Worm (Caenorhabditis elegans) whole organism, young adult: ENCODE data around the gene athp-1.

ENCODE experiments used
- B0019.2 ChIP-seq: fragments of 200-800 bp; sonication (Bioruptor generic); conservative IDR thresholded peaks from 2 replicates; pipeline ENCODE4 v1.3.6; 2022; ENCODE audit warnings: missing genetic modification reagents, missing genetic modification characterization, missing compliant biosample characterization
- C06A6.2 ChIP-seq: fragments of 200-800 bp; sonication (Bioruptor generic); conservative IDR thresholded peaks from 2 replicates; pipeline ENCODE4 v1.3.6; 2022; ENCODE audit warnings: missing genetic modification characterization, missing compliant biosample characterization
- F10E7.11 ChIP-seq: sonication (generic microtip); optimal IDR thresholded peaks from 2 replicates; lab custom pipeline; 2017; ENCODE audit warnings: mild to moderate bottlenecking, missing genetic modification characterization, moderate library complexity, missing compliant biosample characterization
- F23B12.7 ChIP-seq: sonication (generic microtip); optimal IDR thresholded peaks from 2 replicates; lab custom pipeline; 2017; ENCODE audit warnings: missing genetic modification characterization, mild to moderate bottlenecking, missing compliant biosample characterization, antibody characterized with exemption, moderate library complexity; ENCODE audit not compliant: insufficient read depth
- F39B2.1 ChIP-seq: fragments of 200-800 bp; sonication (Bioruptor generic); IDR thresholded peaks from 2 replicates; pipeline ENCODE4 v1.3.6; 2022; ENCODE audit warnings: missing genetic modification reagents, missing genetic modification characterization, missing compliant biosample characterization
- F55B11.4 ChIP-seq: sonication (generic microtip); optimal IDR thresholded peaks from 2 replicates; lab custom pipeline; 2016; ENCODE audit warnings: missing compliant biosample characterization, missing genetic modification characterization, borderline replicate concordance; ENCODE audit not compliant: insufficient read depth
- F57C9.4 ChIP-seq: sonication (generic microtip); optimal IDR thresholded peaks from 2 replicates; lab custom pipeline; 2017; ENCODE audit warnings: mild to moderate bottlenecking, missing genetic modification characterization, missing compliant biosample characterization
- T26A5.8 ChIP-seq: sonication (generic microtip); optimal IDR thresholded peaks from 2 replicates; lab custom pipeline; 2016; ENCODE audit warnings: missing genetic modification characterization, missing compliant biosample characterization
- Y56A3A.18 ChIP-seq: fragments of 200-800 bp; sonication (Bioruptor generic); IDR thresholded peaks from 2 replicates; pipeline ENCODE4 v1.3.6; 2022; ENCODE audit warnings: missing genetic modification reagents, missing genetic modification characterization, missing compliant biosample characterization
- Y79H2A.3 ChIP-seq: fragments of 200-800 bp; sonication (Bioruptor generic); conservative IDR thresholded peaks from 2 replicates; pipeline ENCODE4 v1.3.6; 2022; ENCODE audit warnings: missing genetic modification reagents, missing genetic modification characterization, missing compliant biosample characterization
- akir-1 ChIP-seq: fragments of 200-800 bp; sonication (Bioruptor generic); optimal IDR thresholded peaks from 2 replicates; lab custom pipeline; 2018; ENCODE audit warnings: mild to moderate bottlenecking, missing genetic modification characterization, moderate library complexity, missing compliant biosample characterization
- aptf-2 ChIP-seq: fragments of 200-800 bp; sonication (Bioruptor generic); conservative IDR thresholded peaks from 2 replicates; pipeline ENCODE4 v1.3.6; 2022; ENCODE audit warnings: missing genetic modification reagents, missing genetic modification characterization, missing compliant biosample characterization
- aptf-3 ChIP-seq: fragments of 200-800 bp; sonication (Bioruptor generic); IDR thresholded peaks from 2 replicates; pipeline ENCODE4 v1.3.6; 2022; ENCODE audit warnings: missing genetic modification characterization, missing compliant biosample characterization
- attf-3 ChIP-seq: fragments of 200-800 bp; sonication (Bioruptor generic); conservative IDR thresholded peaks from 2 replicates; pipeline ENCODE4 v1.3.6; 2022; ENCODE audit warnings: missing genetic modification reagents, missing genetic modification characterization, missing compliant biosample characterization
- attf-5 ChIP-seq: fragments of 200-800 bp; sonication (Bioruptor generic); optimal IDR thresholded peaks from 2 replicates; lab custom pipeline; 2018; ENCODE audit warnings: mild to moderate bottlenecking, missing genetic modification characterization, missing compliant biosample characterization
- bed-1 ChIP-seq: fragments of 200-800 bp; sonication (Bioruptor generic); IDR thresholded peaks from 2 replicates; pipeline ENCODE4 v1.3.6; 2022; ENCODE audit warnings: missing genetic modification reagents, missing genetic modification characterization, missing compliant biosample characterization
- ccch-3 ChIP-seq: fragments of 200-800 bp; sonication (Bioruptor generic); optimal IDR thresholded peaks from 2 replicates; lab custom pipeline; 2018; ENCODE audit warnings: mild to moderate bottlenecking, missing genetic modification characterization, missing compliant biosample characterization
- ceh-40 ChIP-seq: fragments of 200-800 bp; sonication (Bioruptor generic); IDR thresholded peaks from 2 replicates; pipeline ENCODE4 v1.3.6; 2022; ENCODE audit warnings: missing genetic modification characterization, missing compliant biosample characterization
- ceh-58 ChIP-seq: fragments of 200-800 bp; sonication (Bioruptor generic); IDR thresholded peaks from 2 replicates; pipeline ENCODE4 v1.3.6; 2022; ENCODE audit warnings: missing genetic modification characterization, missing compliant biosample characterization
- ceh-79 ChIP-seq: sonication (generic microtip); optimal IDR thresholded peaks from 2 replicates; lab custom pipeline; 2017; ENCODE audit warnings: mild to moderate bottlenecking, missing genetic modification characterization, missing compliant biosample characterization
- dpl-1 ChIP-seq: fragments of 150-350 bp; optimal IDR thresholded peaks from 2 replicates; lab custom pipeline; 2014; ENCODE audit warnings: missing biosample characterization, missing genetic modification reagents, missing genetic modification characterization
- egl-18 ChIP-seq: fragments of 200-800 bp; sonication (Bioruptor generic); IDR thresholded peaks from 2 replicates; pipeline ENCODE4 v1.3.6; 2022; ENCODE audit warnings: missing genetic modification reagents, missing genetic modification characterization, missing compliant biosample characterization
- egl-44 ChIP-seq: fragments of 200-800 bp; sonication (Bioruptor generic); IDR thresholded peaks from 2 replicates; pipeline ENCODE4 v1.3.6; 2022; ENCODE audit warnings: missing genetic modification reagents, missing genetic modification characterization, missing compliant biosample characterization
- ekl-4 ChIP-seq: fragments of 200-800 bp; sonication (Bioruptor generic); IDR thresholded peaks from 2 replicates; pipeline ENCODE4 v1.3.6; 2022; ENCODE audit warnings: missing genetic modification reagents, missing genetic modification characterization, missing compliant biosample characterization
- fkh-3 ChIP-seq: sonication (generic microtip); optimal IDR thresholded peaks from 2 replicates; lab custom pipeline; 2016; ENCODE audit warnings: mild to moderate bottlenecking, missing genetic modification characterization, missing compliant biosample characterization
- gei-17 ChIP-seq: fragments of 200-800 bp; sonication (Bioruptor generic); optimal IDR thresholded peaks from 2 replicates; lab custom pipeline; 2018; ENCODE audit warnings: mild to moderate bottlenecking, missing genetic modification characterization, missing compliant biosample characterization
- hlh-26 ChIP-seq: fragments of 200-800 bp; sonication (Bioruptor generic); conservative IDR thresholded peaks from 2 replicates; pipeline ENCODE4 v1.3.6; 2022; ENCODE audit warnings: missing genetic modification reagents, missing genetic modification characterization, missing compliant biosample characterization
- hmg-20 ChIP-seq: fragments of 200-800 bp; sonication (Bioruptor generic); IDR thresholded peaks from 2 replicates; pipeline ENCODE4 v1.3.6; 2022; ENCODE audit warnings: missing genetic modification reagents, missing genetic modification characterization, missing compliant biosample characterization
- lir-1 ChIP-seq: fragments of 200-800 bp; sonication (Bioruptor generic); conservative IDR thresholded peaks from 2 replicates; pipeline ENCODE4 v1.3.6; 2022; ENCODE audit warnings: missing genetic modification reagents, missing genetic modification characterization, missing compliant biosample characterization
- lsl-1 ChIP-seq: fragments of 200-800 bp; sonication (Bioruptor generic); optimal IDR thresholded peaks from 2 replicates; lab custom pipeline; 2018; ENCODE audit warnings: mild to moderate bottlenecking, missing genetic modification characterization, moderate library complexity, missing compliant biosample characterization
- lsy-27 ChIP-seq: sonication (generic microtip); optimal IDR thresholded peaks from 2 replicates; lab custom pipeline; 2017; ENCODE audit warnings: missing genetic modification characterization, mild to moderate bottlenecking, missing compliant biosample characterization, antibody characterized with exemption, missing genotype, borderline replicate concordance; ENCODE audit not compliant: insufficient read depth
- madf-10 ChIP-seq: sonication (generic microtip); optimal IDR thresholded peaks from 2 replicates; lab custom pipeline; 2016; ENCODE audit warnings: mild to moderate bottlenecking, missing genetic modification characterization, missing compliant biosample characterization
- madf-3 ChIP-seq: fragments of 200-800 bp; sonication (Bioruptor generic); IDR thresholded peaks from 2 replicates; pipeline ENCODE4 v1.3.6; 2022; ENCODE audit warnings: missing genetic modification reagents, missing genetic modification characterization, missing compliant biosample characterization
- madf-6 ChIP-seq: fragments of 200-800 bp; sonication (Bioruptor generic); IDR thresholded peaks from 2 replicates; pipeline ENCODE4 v1.3.6; 2022; ENCODE audit warnings: missing genetic modification reagents, missing genetic modification characterization, missing compliant biosample characterization
- madf-8 ChIP-seq: fragments of 200-800 bp; sonication (Bioruptor generic); conservative IDR thresholded peaks from 2 replicates; pipeline ENCODE4 v1.3.6; 2022; ENCODE audit warnings: missing genetic modification reagents, missing genetic modification characterization, missing compliant biosample characterization
- mcd-1 ChIP-seq: fragments of 200-800 bp; sonication (Bioruptor generic); IDR thresholded peaks from 2 replicates; pipeline ENCODE4 v1.3.6; 2022; ENCODE audit warnings: missing genetic modification reagents, missing genetic modification characterization, missing compliant biosample characterization
- mes-4 ChIP-seq: sonication (generic microtip); optimal IDR thresholded peaks from 2 replicates; lab custom pipeline; 2016; ENCODE audit warnings: missing genotype, missing genetic modification characterization, missing compliant biosample characterization
- nfya-1 ChIP-seq: sonication (generic microtip); optimal IDR thresholded peaks from 2 replicates; lab custom pipeline; 2017; ENCODE audit warnings: antibody characterized with exemption, missing compliant biosample characterization, missing genetic modification characterization, borderline replicate concordance; ENCODE audit not compliant: insufficient read depth
- nhr-120 ChIP-seq: fragments of 200-800 bp; sonication (Bioruptor generic); IDR thresholded peaks from 2 replicates; pipeline ENCODE4 v1.3.6; 2022; ENCODE audit warnings: missing genetic modification characterization, missing compliant biosample characterization
- nhr-80 ChIP-seq: sonication (generic microtip); optimal IDR thresholded peaks from 2 replicates; lab custom pipeline; 2016; ENCODE audit warnings: missing genetic modification characterization, missing compliant biosample characterization
- rec-8 ChIP-seq, 2 experiments: sonication (generic microtip); optimal IDR thresholded peaks; 2 replicates each; lab custom pipeline; 2016; ENCODE audit warnings: mild to moderate bottlenecking in 2 of 2, missing genetic modification characterization in 2 of 2, missing genetic modification reagents in 2 of 2, missing genotype in 2 of 2, missing biosample characterization in 1 of 2, missing compliant biosample characterization in 1 of 2, moderate library complexity in 1 of 2
- snpc-1.1 ChIP-seq: sonication (generic microtip); optimal IDR thresholded peaks from 2 replicates; lab custom pipeline; 2017; ENCODE audit warnings: missing genetic modification characterization, mild to moderate bottlenecking, missing compliant biosample characterization, antibody characterized with exemption, moderate library complexity, missing genotype, missing genetic modification reagents; ENCODE audit not compliant: insufficient read depth
- somi-1 ChIP-seq: fragments of 200-800 bp; sonication (Bioruptor generic); optimal IDR thresholded peaks from 2 replicates; lab custom pipeline; 2018; ENCODE audit warnings: mild to moderate bottlenecking, missing genetic modification characterization, missing compliant biosample characterization
- tbx-9 ChIP-seq: sonication (generic microtip); optimal IDR thresholded peaks from 2 replicates; lab custom pipeline; 2016; ENCODE audit warnings: borderline replicate concordance, missing genetic modification characterization, inconsistent platforms, missing compliant biosample characterization
- tlf-1 ChIP-seq: fragments of 200-800 bp; sonication (Bioruptor generic); optimal IDR thresholded peaks from 2 replicates; lab custom pipeline; 2018; ENCODE audit warnings: mild to moderate bottlenecking, missing genetic modification characterization, missing compliant biosample characterization
- unc-130 ChIP-seq: sonication (generic microtip); optimal IDR thresholded peaks from 2 replicates; lab custom pipeline; 2016; ENCODE audit warnings: missing genetic modification reagents, missing genetic modification characterization, missing compliant biosample characterization
- zim-3 ChIP-seq: sonication (generic microtip); optimal IDR thresholded peaks from 2 replicates; lab custom pipeline; 2017; ENCODE audit warnings: mild to moderate bottlenecking, missing genetic modification characterization, moderate library complexity, missing compliant biosample characterization
- ztf-28 ChIP-seq: fragments of 200-800 bp; sonication (Bioruptor generic); IDR thresholded peaks from 2 replicates; pipeline ENCODE4 v1.3.6; 2022; ENCODE audit warnings: missing genetic modification reagents, missing genetic modification characterization, missing compliant biosample characterization

The athp-1 gene

DNA sequence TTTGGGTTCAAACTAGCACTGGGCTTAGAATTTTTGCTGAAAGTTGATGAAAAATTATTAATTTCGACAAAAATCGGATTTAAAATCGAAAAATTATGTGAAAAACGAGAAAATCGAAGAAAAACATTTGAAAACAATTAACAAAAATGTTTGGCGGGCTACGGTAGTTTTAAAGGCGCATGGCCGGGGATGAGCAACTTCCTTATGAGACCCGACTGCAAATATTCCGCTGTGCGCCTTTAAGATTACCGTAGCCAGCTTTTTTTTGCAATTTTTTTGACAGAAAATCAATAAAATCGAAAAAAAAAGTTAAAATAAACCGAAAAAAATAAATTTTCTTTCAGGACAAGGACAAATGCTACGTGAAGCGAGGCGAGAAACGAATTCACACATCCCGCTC, 4.0 kb upstream of the athp-1 start (continued):
- TF ChIP-seq zim-3 (tag; lab: Kevin White, UChicago) (no peak), F55B11.4 (tag; lab: Kevin White, UChicago) (no peak), lir-1 (GFP tag; lab: Robert Waterston, UW) (peak; percentile 25; the same call in 1 of the 2 replicates), T26A5.8 (tag; lab: Kevin White, UChicago) (no peak), mcd-1 (GFP tag; lab: Robert Waterston, UW) (peak; percentile 80), B0019.2 (GFP tag; lab: Robert Waterston, UW) (peak; percentile 37; the same call in 1 of the 2 replicates), F10E7.11 (tag; lab: Kevin White, UChicago) (no peak), ekl-4 (GFP tag; lab: Robert Waterston, UW) (no peak), bed-1 (GFP tag; lab: Robert Waterston, UW) (no peak), mes-4 (tag; lab: Kevin White, UChicago) (no peak), C06A6.2 (no peak), unc-130 (GFP tag; lab: Kevin White, UChicago) (peak; percentile 52), tbx-9 (tag; lab: Kevin White, UChicago) (no peak), nhr-120 (GFP tag; lab: Robert Waterston, UW) (no peak), ccch-3 (no peak), nfya-1 (tag; lab: Kevin White, UChicago) (no peak), dpl-1 (GFP tag; lab: Kevin White, UChicago) (peak; percentile 48), lsl-1 (GFP tag; lab: Kevin White, UChicago) (peak; percentile 99), madf-8 (GFP tag; lab: Robert Waterston, UW) (peak; percentile 93), F23B12.7 (no peak), gei-17 (no peak), madf-6 (GFP tag; lab: Robert Waterston, UW) (peak; percentile 99), Y56A3A.18 (no peak), ztf-28 (GFP tag; lab: Robert Waterston, UW) (0 out of 2 replicates have a peak, but pooled peaks have one; percentile 48), egl-18 (no peak), hlh-26 (GFP tag; lab: Robert Waterston, UW) (no peak), ceh-79 (tag; lab: Kevin White, UChicago) (no peak), hmg-20 (no peak), aptf-3 (GFP tag; lab: Robert Waterston, UW) (no peak), rec-8 (tag; optimal IDR thresholded peaks at IDR 0.05; lab: Kevin White, UChicago) (peak in 1 of 2 experiments; percentile 10), lsy-27 (no peak), madf-3 (GFP tag; lab: Robert Waterston, UW) (no peak), nhr-80 (no peak), tlf-1 (GFP tag; lab: Kevin White, UChicago) (peak; percentile 66), egl-44 (GFP tag; lab: Robert Waterston, UW) (no peak), somi-1 (GFP tag; lab: Kevin White, UChicago) (no peak), Y79H2A.3 (no peak), snpc-1.1 (tag; lab: Kevin White, UChicago) (no peak), fkh-3 (tag; lab: Kevin White, UChicago) (no peak), F57C9.4 (no peak), ceh-40 (GFP tag; lab: Robert Waterston, UW) (no peak), aptf-2 (GFP tag; lab: Robert Waterston, UW) (no peak), ceh-58 (GFP tag; lab: Robert Waterston, UW) (no peak), F39B2.1 (GFP tag; lab: Robert Waterston, UW) (no peak), madf-10 (tag; lab: Kevin White, UChicago) (no peak), attf-3 (no peak), akir-1 (GFP tag; lab: Kevin White, UChicago) (no peak), attf-5 (GFP tag; lab: Kevin White, UChicago) (no peak)
